Fruit fly (Drosophila melanogaster) S2 (cell line): ENCODE measurements around the gene Obp99c.

Experiments
- CG8478 ChIP-seq: fragments of >200 bp; optimal IDR thresholded peaks from 2 replicates; lab custom pipeline; 2018
- CTCF ChIP-seq, 2 experiments: fragments of >200 bp; optimal IDR thresholded peaks; 2 replicates each; lab custom pipeline; 2018

The Obp99c gene

DNA sequence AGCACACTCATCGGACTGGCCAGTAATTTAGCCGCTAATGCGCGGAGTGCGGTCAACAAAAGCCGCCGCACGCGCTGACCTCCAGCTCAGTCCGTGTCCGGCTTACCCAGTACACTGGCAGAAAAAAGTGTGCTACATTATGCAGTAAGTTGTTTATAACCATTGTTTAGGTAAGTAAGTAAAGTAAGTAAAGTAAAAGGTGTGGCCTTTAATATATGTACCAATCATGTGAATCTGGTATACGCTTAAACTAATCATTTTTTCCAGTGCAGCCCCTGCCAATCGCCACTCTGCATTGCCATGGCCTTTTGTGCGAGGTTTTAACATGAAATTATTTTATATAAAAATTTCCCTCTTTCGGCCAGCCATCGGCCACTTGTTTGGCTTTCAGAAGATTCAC lies 22.3 kb upstream of the Obp99c start:
- TF ChIP-seq CTCF (optimal IDR thresholded peaks at IDR 0.05; lab: Kevin White, UChicago) = no peak
- no peak for TF ChIP-seq CG8478 (lab: Kevin White, UChicago)

DNA sequence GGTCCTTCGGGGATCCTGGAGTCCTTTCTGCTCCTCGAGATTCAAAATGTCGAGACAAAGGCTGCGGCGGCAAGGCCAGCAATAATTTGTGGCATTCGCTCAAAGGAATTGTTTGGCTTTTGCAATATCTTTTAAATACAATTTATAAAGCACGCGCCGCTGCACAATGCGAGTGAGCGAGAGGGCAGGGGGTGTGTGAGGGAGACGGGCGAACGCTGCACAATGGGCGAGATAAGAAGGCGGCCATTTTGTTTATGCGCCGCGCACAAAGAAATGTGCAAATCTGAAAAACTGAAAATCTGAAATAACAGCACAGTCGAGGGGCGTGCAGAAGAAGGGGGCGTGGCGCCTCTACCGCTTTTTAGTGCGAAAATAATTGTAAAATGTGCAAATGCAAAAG lies 19.2 kb upstream of the Obp99c start:
- TF ChIP-seq CG8478 (lab: Kevin White, UChicago) = no peak
- TF ChIP-seq CTCF (optimal IDR thresholded peaks at IDR 0.05; lab: Kevin White, UChicago) = no peak

- TF ChIP-seq CG8478 (lab: Kevin White, UChicago) = no peak
- no peak for TF ChIP-seq CTCF (optimal IDR thresholded peaks at IDR 0.05; lab: Kevin White, UChicago)
Measured at dm6 chr3R:29707258-29707657, 18.1 kb upstream of the Obp99c start.

- TF ChIP-seq CG8478 (lab: Kevin White, UChicago) = no peak
- TF ChIP-seq CTCF (optimal IDR thresholded peaks at IDR 0.05; lab: Kevin White, UChicago) = no peak
Measured at dm6 chr3R:29705789-29706303, 16.7 kb upstream of the Obp99c start.

dm6 chr3R:29704557-29704956 lies 15.4 kb upstream of the Obp99c start:
- TF ChIP-seq CG8478 (lab: Kevin White, UChicago) (no peak), CTCF (optimal IDR thresholded peaks at IDR 0.05; lab: Kevin White, UChicago) (no peak)

DNA sequence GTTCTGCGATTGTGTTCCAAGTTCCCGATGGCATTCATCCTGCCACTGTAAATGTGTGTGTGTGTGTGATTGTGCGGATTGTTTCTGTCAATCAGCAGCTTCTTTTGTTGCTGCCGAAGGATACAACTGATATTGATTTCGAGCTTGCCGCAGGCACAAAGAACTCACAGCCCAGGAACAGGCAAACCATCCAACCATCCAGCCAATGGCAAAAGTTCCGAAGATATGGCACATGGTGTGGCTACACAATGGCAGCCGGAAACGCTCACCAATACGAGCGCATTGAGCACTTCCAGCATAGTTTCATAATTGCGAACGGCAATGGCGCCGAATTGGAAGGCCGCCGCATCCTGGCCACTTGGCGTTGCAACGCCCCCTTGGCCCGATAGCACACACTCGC lies 12.6 kb upstream of the Obp99c start:
- TF ChIP-seq CTCF (optimal IDR thresholded peaks at IDR 0.05; lab: Kevin White, UChicago) = no peak
- no peak for TF ChIP-seq CG8478 (lab: Kevin White, UChicago)

dm6 chr3R:29699220-29699619 lies 10.1 kb upstream of the Obp99c start:
- TF ChIP-seq CG8478 (lab: Kevin White, UChicago) (no peak), CTCF (optimal IDR thresholded peaks at IDR 0.05; lab: Kevin White, UChicago) (no peak)

DNA sequence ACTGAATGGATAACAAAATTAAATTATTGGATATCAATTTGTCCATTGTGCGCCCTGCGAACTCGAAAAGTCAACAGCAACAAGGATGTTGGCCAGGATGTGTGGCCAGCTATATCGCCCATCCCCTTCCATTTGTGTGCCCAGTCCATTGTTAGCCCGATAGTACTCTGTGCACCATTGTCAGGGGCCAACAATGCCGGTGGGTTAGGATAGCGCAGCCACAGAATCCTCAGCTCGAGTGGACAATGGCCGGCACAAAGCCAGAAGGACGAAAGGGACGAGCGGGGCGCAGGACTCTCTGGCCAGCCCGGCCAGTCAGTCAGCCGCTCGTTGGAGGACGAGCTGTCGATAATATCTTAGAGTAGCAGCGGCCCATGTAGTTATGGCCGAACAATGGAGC lies 8.7 kb upstream of the Obp99c start:
- no peak for TF ChIP-seq CG8478 (lab: Kevin White, UChicago)
- TF ChIP-seq CTCF (optimal IDR thresholded peaks at IDR 0.05; lab: Kevin White, UChicago) = no peak

DNA sequence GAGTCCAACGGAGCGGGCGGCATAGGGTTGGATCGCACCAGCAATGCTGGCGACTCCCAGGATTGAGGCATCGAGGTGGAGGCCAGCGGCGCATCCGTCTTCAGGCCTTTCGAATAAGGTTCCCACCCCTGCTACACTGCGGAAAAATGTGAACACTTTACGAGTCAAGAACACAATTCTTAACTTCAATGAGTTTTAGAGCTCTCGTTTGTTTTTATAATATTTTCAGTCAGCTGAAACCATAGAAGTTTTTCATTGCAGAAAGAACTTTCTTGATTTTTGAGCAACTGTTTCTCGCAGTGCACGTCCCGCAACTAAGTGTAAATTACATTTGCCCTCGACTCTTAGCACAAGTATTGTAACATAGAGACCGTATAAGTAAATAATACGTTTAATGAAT lies 7.2 kb upstream of the Obp99c start:
- TF ChIP-seq CTCF (optimal IDR thresholded peaks at IDR 0.05; lab: Kevin White, UChicago) (no peak), CG8478 (lab: Kevin White, UChicago) (no peak)

- no peak for TF ChIP-seq CTCF (optimal IDR thresholded peaks at IDR 0.05; lab: Kevin White, UChicago)
- no peak for TF ChIP-seq CG8478 (lab: Kevin White, UChicago)
Measured at dm6 chr3R:29695744-29696143, 6.6 kb upstream of the Obp99c start.

dm6 chr3R:29692009-29692641 lies 3.0 kb upstream of the Obp99c start, which contains the start of gene dmrt99B:
Gene dmrt99B, plus strand, starts transcription at chr3R:29692591.
- TF ChIP-seq CTCF (optimal IDR thresholded peaks at IDR 0.05; lab: Kevin White, UChicago) = no peak
- no peak for TF ChIP-seq CG8478 (lab: Kevin White, UChicago)

DNA sequence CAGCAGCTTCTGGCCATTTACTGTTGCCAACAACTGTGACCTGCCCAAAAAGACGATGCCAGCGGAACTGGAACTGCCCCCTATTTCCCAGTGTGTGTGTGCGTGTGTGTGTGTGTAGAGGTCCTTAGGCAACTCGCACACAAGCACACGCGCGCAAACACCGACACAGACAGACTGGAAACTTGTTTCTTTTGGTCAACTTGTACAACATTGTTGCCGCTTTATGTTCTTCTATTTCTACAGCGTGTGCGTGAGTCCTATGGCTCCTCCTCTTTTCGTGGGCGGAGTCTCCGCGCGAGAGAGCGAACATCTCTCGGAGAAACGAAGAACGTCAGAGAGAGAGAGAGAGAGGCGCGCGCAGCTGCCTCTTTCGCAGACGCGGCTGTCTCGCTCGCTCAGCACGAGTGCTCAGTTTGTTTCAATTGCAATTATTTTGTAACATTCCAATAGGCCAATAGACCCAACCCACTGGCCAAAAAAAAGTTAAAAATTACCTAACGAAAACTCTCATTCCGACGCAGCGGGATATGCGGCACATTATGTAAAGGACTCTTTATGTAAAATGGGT lies 1.9 kb upstream of the Obp99c start:
- TF ChIP-seq CTCF (optimal IDR thresholded peaks at IDR 0.05; lab: Kevin White, UChicago) (no peak), CG8478 (lab: Kevin White, UChicago) (no peak)

DNA sequence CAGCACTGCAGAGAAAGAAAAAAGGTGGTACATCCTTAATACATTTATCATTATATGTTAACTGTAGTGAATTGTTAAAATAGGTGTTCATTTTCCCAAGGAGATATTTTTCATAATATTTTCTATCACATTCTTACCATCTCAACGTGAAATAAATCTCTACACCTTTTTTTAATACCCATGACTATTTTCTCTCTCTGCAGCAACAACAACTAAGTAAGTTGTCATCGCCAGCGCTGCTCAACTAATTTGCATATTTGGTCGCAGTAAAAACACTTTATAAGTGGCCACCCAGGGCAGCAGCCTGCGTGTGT lies 1.4 kb upstream of the Obp99c start:
- TF ChIP-seq CG8478 (lab: Kevin White, UChicago) (no peak), CTCF (optimal IDR thresholded peaks at IDR 0.05; lab: Kevin White, UChicago) (no peak)

DNA sequence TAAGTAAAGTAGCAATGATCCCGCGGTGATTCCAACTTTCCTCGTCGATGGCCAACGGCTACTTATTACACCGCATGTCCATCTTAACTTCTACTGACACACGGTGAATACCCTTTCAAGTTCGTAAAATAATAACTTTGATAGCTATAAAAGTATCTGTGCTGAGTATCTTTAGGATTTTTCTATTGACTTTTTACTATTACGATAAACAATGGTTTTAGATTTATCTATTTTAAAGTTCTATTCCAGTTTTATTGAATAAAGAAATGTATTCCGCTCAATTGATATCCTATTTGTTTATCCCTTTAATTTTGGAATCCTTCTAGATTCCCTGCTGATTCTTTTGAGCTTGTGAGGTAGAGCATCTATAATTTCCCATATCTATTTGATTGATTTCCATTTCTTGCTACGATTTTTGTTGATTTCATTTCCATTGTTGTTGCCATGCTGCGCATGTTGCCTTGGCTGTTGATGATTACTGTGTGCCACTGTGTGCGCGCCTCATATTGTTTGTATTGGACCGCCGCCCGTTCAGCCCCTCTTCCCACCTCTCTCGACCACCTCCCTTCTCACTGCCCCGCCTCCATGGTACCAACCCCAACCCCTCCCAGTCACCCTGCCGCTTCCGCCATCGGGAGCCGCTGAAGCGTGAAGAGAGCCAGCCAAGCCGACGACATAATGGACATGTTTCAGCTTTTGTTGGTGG lies 875 bp upstream of the Obp99c start:
- TF ChIP-seq CG8478 (lab: Kevin White, UChicago) (no peak), CTCF (optimal IDR thresholded peaks at IDR 0.05; lab: Kevin White, UChicago) (no peak)

DNA sequence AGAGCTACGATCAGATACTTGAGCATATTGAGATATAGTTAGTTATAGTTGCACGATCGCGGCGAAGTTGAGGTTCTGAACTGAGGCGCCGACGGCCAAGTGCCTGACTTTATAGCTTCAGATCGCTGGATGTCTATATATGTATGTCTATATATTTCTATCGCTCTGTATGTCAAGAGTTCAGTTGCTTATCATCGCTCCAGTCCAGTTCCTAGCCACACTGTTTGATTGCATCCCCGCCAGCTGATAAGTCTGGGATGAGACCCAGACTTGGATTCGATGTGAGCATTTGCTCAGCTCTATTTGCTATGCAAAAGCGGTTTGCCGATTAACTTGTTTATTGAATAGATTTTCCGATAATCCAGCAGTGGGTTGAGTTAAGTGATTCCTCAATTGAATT lies 2.4 kb downstream of the Obp99c start:
- no peak for TF ChIP-seq CTCF (optimal IDR thresholded peaks at IDR 0.05; lab: Kevin White, UChicago)
- no peak for TF ChIP-seq CG8478 (lab: Kevin White, UChicago)
